Fruit fly (Drosophila melanogaster) whole organism, embryonic: ENCODE measurements around the gene CG31207.

Experiments used
- Adf1 ChIP-seq: fragments of 200-800 bp; sonication (Bioruptor generic); IDR thresholded peaks from 2 replicates; pipeline ENCODE4 v1.3.6; 2022; ENCODE audit warnings: missing biosample characterization, missing genetic modification characterization
- Atf-2 ChIP-seq: fragments of 200-800 bp; sonication (Bioruptor generic); optimal IDR thresholded peaks from 2 replicates; lab custom pipeline; 2016; ENCODE audit warnings: missing biosample characterization, missing genetic modification characterization
- B-H2 ChIP-seq: fragments of 200-800 bp; sonication (Bioruptor generic); optimal IDR thresholded peaks from 2 replicates; lab custom pipeline; 2018; ENCODE audit warnings: missing biosample characterization, mild to moderate bottlenecking, missing genetic modification characterization
- CG10209 ChIP-seq: fragments of 200-800 bp; sonication (Bioruptor generic); optimal IDR thresholded peaks from 3 replicates; lab custom pipeline; 2017; ENCODE audit warnings: missing biosample characterization, mild to moderate bottlenecking, missing genetic modification characterization, missing genetic modification reagents
- CG10321 ChIP-seq: fragments of 200-800 bp; sonication (Bioruptor generic); IDR thresholded peaks from 2 replicates; pipeline ENCODE4 v1.3.6; 2022; ENCODE audit warnings: missing biosample characterization, missing genetic modification characterization
- CG10462 ChIP-seq: fragments of 200-800 bp; sonication (Bioruptor generic); optimal IDR thresholded peaks from 2 replicates; lab custom pipeline; 2016; ENCODE audit warnings: missing biosample characterization, missing genetic modification characterization
- CG11085 ChIP-seq: fragments of 200-800 bp; sonication (Bioruptor generic); IDR thresholded peaks from 2 replicates; pipeline ENCODE4 v1.3.6; 2022; ENCODE audit warnings: missing biosample characterization, missing genetic modification characterization
- CG11696 ChIP-seq: fragments of 200-800 bp; sonication (Bioruptor generic); IDR thresholded peaks from 2 replicates; pipeline ENCODE4 v1.3.6; 2022; ENCODE audit warnings: missing biosample characterization, missing genetic modification characterization
- CG12391 ChIP-seq: fragments of 200-800 bp; sonication (Bioruptor generic); optimal IDR thresholded peaks from 3 replicates; lab custom pipeline; 2018; ENCODE audit warnings: missing biosample characterization, mild to moderate bottlenecking, missing genetic modification characterization, moderate library complexity
- CG12744 ChIP-seq: fragments of 200-800 bp; sonication (Bioruptor generic); optimal IDR thresholded peaks from 2 replicates; lab custom pipeline; 2016; ENCODE audit warnings: missing biosample characterization, missing genetic modification characterization
- CG12942 ChIP-seq: fragments of 200-800 bp; sonication (Bioruptor generic); optimal IDR thresholded peaks from 3 replicates; lab custom pipeline; 2016; ENCODE audit warnings: missing biosample characterization, missing genetic modification characterization
- CG13624 ChIP-seq: fragments of 200-800 bp; sonication (Bioruptor generic); optimal IDR thresholded peaks from 2 replicates; lab custom pipeline; 2016; ENCODE audit warnings: missing biosample characterization, missing genetic modification characterization
- CG13894 ChIP-seq: fragments of 200-800 bp; sonication (Bioruptor generic); optimal IDR thresholded peaks from 3 replicates; lab custom pipeline; 2018; ENCODE audit warnings: missing biosample characterization, mild to moderate bottlenecking, missing genetic modification characterization, moderate library complexity
- CG1602 ChIP-seq: fragments of 200-800 bp; sonication (Bioruptor generic); optimal IDR thresholded peaks from 3 replicates; lab custom pipeline; 2016; ENCODE audit warnings: missing biosample characterization, missing genetic modification characterization
- CG17385 ChIP-seq: fragments of 200-800 bp; sonication (Bioruptor generic); optimal IDR thresholded peaks from 3 replicates; lab custom pipeline; 2018; ENCODE audit warnings: missing biosample characterization, mild to moderate bottlenecking, missing genetic modification characterization
- CG17802 ChIP-seq: fragments of 200-800 bp; sonication (Bioruptor generic); optimal IDR thresholded peaks from 2 replicates; lab custom pipeline; 2018; ENCODE audit warnings: missing biosample characterization, mild to moderate bottlenecking, missing genetic modification characterization, moderate library complexity
- CG1832 ChIP-seq: fragments of 200-800 bp; sonication (Bioruptor generic); optimal IDR thresholded peaks from 2 replicates; lab custom pipeline; 2017; ENCODE audit warnings: missing biosample characterization, mild to moderate bottlenecking, missing genetic modification characterization, inconsistent platforms
- CG30431 ChIP-seq: fragments of 200-800 bp; sonication (Bioruptor generic); optimal IDR thresholded peaks from 2 replicates; lab custom pipeline; 2017; ENCODE audit warnings: missing biosample characterization, missing genetic modification characterization
- CG31224 ChIP-seq: fragments of 200-800 bp; sonication (Bioruptor generic); IDR thresholded peaks from 2 replicates; pipeline ENCODE4 v1.3.6; 2022; ENCODE audit warnings: missing biosample characterization, missing genetic modification characterization
- CG34422 ChIP-seq: fragments of 200-800 bp; sonication (Bioruptor generic); IDR thresholded peaks from 3 replicates; pipeline ENCODE4 v1.3.6; 2022; ENCODE audit warnings: missing biosample characterization, missing genetic modification characterization
- CG42726 ChIP-seq: fragments of 200-800 bp; sonication (Bioruptor generic); IDR thresholded peaks from 2 replicates; pipeline ENCODE4 v1.3.6; 2022; ENCODE audit warnings: missing biosample characterization, missing genetic modification characterization; ENCODE audit not compliant: partially characterized antibody
- CG4854 ChIP-seq: fragments of 200-800 bp; sonication (Bioruptor generic); optimal IDR thresholded peaks from 2 replicates; lab custom pipeline; 2016; ENCODE audit warnings: missing biosample characterization, missing genetic modification characterization, inconsistent platforms
- CG6765 ChIP-seq: fragments of 200-800 bp; sonication (Bioruptor generic); optimal IDR thresholded peaks from 3 replicates; lab custom pipeline; 2017; ENCODE audit warnings: missing biosample characterization, mild to moderate bottlenecking, missing genetic modification characterization
- CG8765 ChIP-seq: fragments of 200-800 bp; sonication (Bioruptor generic); IDR thresholded peaks from 2 replicates; pipeline ENCODE4 v1.3.6; 2022; ENCODE audit warnings: missing biosample characterization, missing genetic modification characterization
- Deaf1 ChIP-seq: fragments of 200-800 bp; optimal IDR thresholded peaks from 3 replicates; lab custom pipeline; 2019; ENCODE audit warnings: missing biosample characterization, mild to moderate bottlenecking, missing genetic modification characterization, moderate library complexity
- Dll ChIP-seq: fragments of 200-800 bp; sonication (Bioruptor generic); IDR thresholded peaks from 4 replicates; pipeline ENCODE4 v1.3.6; 2022; ENCODE audit warnings: missing biosample characterization, missing genetic modification characterization; ENCODE audit not compliant: partially characterized antibody
- Eip74EF ChIP-seq, 2 experiments: fragments of 200-800 bp in 1 of 2; fragments of >200 bp in 1 of 2; sonication (Bioruptor generic) in 1 of 2; optimal IDR thresholded peaks; 2 replicates each; lab custom pipeline; 2017 to 2019; ENCODE audit warnings: missing biosample characterization in 2 of 2, missing genetic modification characterization in 2 of 2, mild to moderate bottlenecking in 1 of 2, moderate library complexity in 1 of 2
- Ets65A ChIP-seq: fragments of 200-800 bp; sonication (Bioruptor generic); peaks from one replicate; lab custom pipeline; 2016; ENCODE audit warnings: missing biosample characterization, missing genetic modification characterization
- Mad ChIP-seq: fragments of 200-800 bp; sonication (Bioruptor generic); optimal IDR thresholded peaks from 2 replicates; lab custom pipeline; 2016; ENCODE audit warnings: missing biosample characterization, missing genetic modification characterization
- Six4 ChIP-seq: fragments of 200-800 bp; sonication (Bioruptor generic); optimal IDR thresholded peaks from 2 replicates; lab custom pipeline; 2016; ENCODE audit warnings: missing biosample characterization, missing genetic modification characterization
- Vsx1 ChIP-seq: fragments of 200-800 bp; sonication (Bioruptor generic); optimal IDR thresholded peaks from 2 replicates; lab custom pipeline; 2017; ENCODE audit warnings: missing biosample characterization, mild to moderate bottlenecking, missing genetic modification characterization, missing genetic modification reagents
- YL-1 ChIP-seq: fragments of 200-800 bp; sonication (Bioruptor generic); optimal IDR thresholded peaks from 3 replicates; lab custom pipeline; 2017; ENCODE audit warnings: missing biosample characterization, mild to moderate bottlenecking, missing genetic modification characterization
- bsh ChIP-seq, 2 experiments: fragments of 200-800 bp; sonication (Bioruptor generic); optimal IDR thresholded peaks; 2 replicates each; lab custom pipeline; 2017 to 2018; ENCODE audit warnings: mild to moderate bottlenecking in 2 of 2, missing biosample characterization in 2 of 2, missing genetic modification characterization in 2 of 2, moderate library complexity in 1 of 2
- dmrt99B ChIP-seq: fragments of 200-800 bp; sonication (Bioruptor generic); optimal IDR thresholded peaks from 2 replicates; lab custom pipeline; 2018; ENCODE audit warnings: missing biosample characterization, mild to moderate bottlenecking, missing genetic modification characterization, moderate library complexity
- fd96Cb ChIP-seq: fragments of 200-800 bp; sonication (Bioruptor generic); optimal IDR thresholded peaks from 2 replicates; lab custom pipeline; 2018; ENCODE audit warnings: missing biosample characterization, mild to moderate bottlenecking, missing genetic modification characterization, moderate library complexity
- h ChIP-seq: fragments of >200 bp; optimal IDR thresholded peaks from 2 replicates; lab custom pipeline; 2017
- jumu ChIP-seq: fragments of 200-800 bp; sonication (Bioruptor generic); optimal IDR thresholded peaks from 3 replicates; lab custom pipeline; 2016; ENCODE audit warnings: missing biosample characterization, missing genetic modification characterization
- ken ChIP-seq: fragments of 200-800 bp; sonication (Bioruptor generic); IDR thresholded peaks from 3 replicates; pipeline ENCODE4 v1.3.6; 2022; ENCODE audit warnings: missing biosample characterization, missing genetic modification characterization
- kni ChIP-seq: fragments of 200-800 bp; sonication (Bioruptor generic); optimal IDR thresholded peaks from 3 replicates; lab custom pipeline; 2017; ENCODE audit warnings: mild to moderate bottlenecking, missing biosample characterization, missing genetic modification reagents, missing genetic modification characterization
- lmd ChIP-seq: fragments of 200-800 bp; sonication (Bioruptor generic); IDR thresholded peaks from 2 replicates; pipeline ENCODE4 v1.3.6; 2022; ENCODE audit warnings: missing biosample characterization, missing genetic modification characterization
- mam ChIP-seq: fragments of 200-800 bp; sonication (Bioruptor generic); optimal IDR thresholded peaks from 3 replicates; lab custom pipeline; 2016; ENCODE audit warnings: missing biosample characterization, missing genetic modification characterization
- nerfin-1 ChIP-seq: fragments of 200-800 bp; sonication (Bioruptor generic); optimal IDR thresholded peaks from 3 replicates; lab custom pipeline; 2019; ENCODE audit warnings: missing biosample characterization, mild to moderate bottlenecking, missing genetic modification characterization, moderate library complexity
- otp ChIP-seq: fragments of 200-800 bp; sonication (Bioruptor generic); IDR thresholded peaks from 3 replicates; pipeline ENCODE4, ENCODE4 v1.3.6; 2022; ENCODE audit warnings: missing biosample characterization, missing genetic modification characterization
- schlank ChIP-seq: fragments of 200-800 bp; sonication (Bioruptor generic); optimal IDR thresholded peaks from 2 replicates; lab custom pipeline; 2018; ENCODE audit warnings: missing biosample characterization, mild to moderate bottlenecking, missing genetic modification characterization
- sim ChIP-seq: fragments of 200-800 bp; sonication (Bioruptor generic); IDR thresholded peaks from 2 replicates; pipeline ENCODE4 v1.3.6; 2022; ENCODE audit warnings: missing biosample characterization, missing genetic modification characterization
- tna ChIP-seq: fragments of 200-800 bp; sonication (Bioruptor generic); IDR thresholded peaks from 2 replicates; pipeline ENCODE4 v1.3.6; 2022; ENCODE audit warnings: missing biosample characterization, missing genetic modification characterization; ENCODE audit not compliant: partially characterized antibody
- twi ChIP-seq: fragments of 200-800 bp; optimal IDR thresholded peaks from 2 replicates; lab custom pipeline; 2019; ENCODE audit warnings: missing biosample characterization, mild to moderate bottlenecking, missing genetic modification characterization, moderate library complexity
- unc-4 ChIP-seq: fragments of 200-800 bp; sonication (Bioruptor generic); IDR thresholded peaks from 2 replicates; pipeline ENCODE4 v1.3.6; 2022; ENCODE audit warnings: missing biosample characterization, missing genetic modification characterization; ENCODE audit not compliant: partially characterized antibody
- vnd ChIP-seq: fragments of 200-800 bp; sonication (Bioruptor generic); IDR thresholded peaks from 3 replicates; pipeline ENCODE4 v1.3.6; 2022; ENCODE audit warnings: missing biosample characterization, missing genetic modification characterization; ENCODE audit not compliant: partially characterized antibody

Gene CG31207

DNA sequence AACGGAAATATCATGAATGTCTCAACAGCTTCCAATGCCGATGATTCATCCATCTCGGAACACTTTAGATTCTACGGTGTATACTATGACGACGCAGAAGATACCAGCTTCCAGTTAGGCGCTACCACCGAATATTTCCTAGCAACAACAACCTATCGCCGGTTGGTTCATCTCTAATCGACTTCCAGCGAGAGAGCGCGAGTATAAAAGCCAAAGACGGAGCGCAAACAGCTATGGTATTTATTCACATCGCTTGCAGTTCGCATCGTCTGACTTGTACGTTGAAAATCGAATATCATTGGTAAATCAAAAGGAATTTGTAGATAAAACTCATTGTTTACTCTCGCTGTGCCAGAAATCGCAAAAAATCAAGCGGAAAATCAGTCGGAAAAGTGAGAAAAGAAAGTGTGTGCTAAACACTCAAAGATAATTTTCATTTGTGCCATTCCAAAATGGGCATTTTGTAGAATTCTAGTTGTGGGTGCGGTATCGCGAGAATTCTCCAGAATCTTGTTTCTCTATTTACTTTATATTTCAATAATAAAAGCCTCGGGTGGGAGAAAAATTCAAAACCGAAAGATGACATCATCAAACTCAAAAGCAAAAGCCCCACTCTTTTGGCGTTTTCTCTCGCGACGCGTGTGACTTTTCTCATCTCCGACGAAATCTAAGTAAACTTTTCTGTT lies 18.3 kb upstream of the CG31207 start, which contains the start of gene AnxB9 (continued):
- TF ChIP-seq CG17802 (tag; lab: Kevin White, UChicago), result no peak
- no peak for TF ChIP-seq CG11085 (GFP tag; lab: Robert Waterston, UW)
- TF ChIP-seq sim (GFP tag; lab: Robert Waterston, UW), result no peak
- peak; percentile 78 for TF ChIP-seq CG13624 (GFP tag; lab: Kevin White, UChicago)
- TF ChIP-seq Dll (GFP tag; lab: Robert Waterston, UW), result peak; percentile 50; the same call in 1 of the 4 replicates
- peak; percentile 36; the same call in 1 of the 2 replicates for TF ChIP-seq Adf1 (GFP tag; lab: Robert Waterston, UW)
- TF ChIP-seq Vsx1 (GFP tag; lab: Kevin White, UChicago), result peak; percentile 19
- TF ChIP-seq CG12391 (tag; lab: Kevin White, UChicago), result peak; percentile 13
- TF ChIP-seq Atf-2, result no peak
- no peak; the same call in 1 of the 2 replicates for TF ChIP-seq unc-4 (GFP tag; lab: Robert Waterston, UW)
- TF ChIP-seq nerfin-1, result peak; percentile 4
- no peak for TF ChIP-seq mam (GFP tag; lab: Kevin White, UChicago)
- TF ChIP-seq Mad (GFP tag; lab: Kevin White, UChicago), result no peak
- TF ChIP-seq ken (GFP tag; lab: Robert Waterston, UW), result 0 out of 3 replicates have a peak, but pooled peaks have one; percentile 52
- peak; percentile 54; the same call in 1 of the 3 replicates for TF ChIP-seq CG34422
- TF ChIP-seq CG31224 (GFP tag; lab: Robert Waterston, UW), result no peak
- no peak for TF ChIP-seq h
- TF ChIP-seq schlank (tag; lab: Kevin White, UChicago), result peak; percentile 39
- TF ChIP-seq Deaf1 (tag; lab: Kevin White, UChicago), result peak; percentile 30
- TF ChIP-seq CG42726, result peak; percentile 77; the same call in 1 of the 2 replicates
- peak; percentile 17 for TF ChIP-seq CG4854 (GFP tag; lab: Kevin White, UChicago)
- peak; percentile 83 for TF ChIP-seq CG13894 (tag; lab: Kevin White, UChicago)
- no peak for TF ChIP-seq CG8765 (GFP tag; lab: Robert Waterston, UW)
- peak; percentile 41 for TF ChIP-seq tna (GFP tag; lab: Robert Waterston, UW)
- TF ChIP-seq B-H2 (GFP tag; lab: Kevin White, UChicago), result peak; percentile 34
- no peak for TF ChIP-seq twi
- TF ChIP-seq CG12744 (GFP tag; lab: Kevin White, UChicago), result peak; percentile 32
- no peak for TF ChIP-seq Ets65A (GFP tag; lab: Kevin White, UChicago)
- no peak for TF ChIP-seq CG30431 (GFP tag; lab: Kevin White, UChicago)
- TF ChIP-seq jumu (GFP tag; lab: Kevin White, UChicago), result no peak
- TF ChIP-seq CG1832 (GFP tag; lab: Kevin White, UChicago), result no peak
- no peak for TF ChIP-seq CG10321 (GFP tag; lab: Robert Waterston, UW)
- TF ChIP-seq bsh (GFP tag; optimal IDR thresholded peaks at IDR 0.05; lab: Kevin White, UChicago), result peak in 1 of 2 experiments; percentile 20
- no peak for TF ChIP-seq vnd (GFP tag; lab: Robert Waterston, UW)
- peak; percentile 7 for TF ChIP-seq dmrt99B (tag; lab: Kevin White, UChicago)
- no peak for TF ChIP-seq CG10209 (GFP tag; lab: Kevin White, UChicago)
- TF ChIP-seq lmd (GFP tag; lab: Robert Waterston, UW), result no peak; the same call in 1 of the 2 replicates
- no peak for TF ChIP-seq CG10462 (GFP tag; lab: Kevin White, UChicago)
- TF ChIP-seq Eip74EF (GFP tag; optimal IDR thresholded peaks at IDR 0.05; lab: Kevin White, UChicago), result peak in 1 of 2 experiments; percentile 49
- no peak for TF ChIP-seq Six4 (GFP tag; lab: Kevin White, UChicago)
- TF ChIP-seq CG12942 (GFP tag; lab: Kevin White, UChicago), result no peak
- peak; percentile 65 for TF ChIP-seq CG6765
- TF ChIP-seq fd96Cb (tag; lab: Kevin White, UChicago), result no peak
- no peak for TF ChIP-seq CG1602 (GFP tag; lab: Kevin White, UChicago)
- 0 out of 3 replicates have a peak, but pooled peaks have one; percentile 38 for TF ChIP-seq otp (GFP tag; lab: Robert Waterston, UW)
- TF ChIP-seq kni, result no peak
- no peak for TF ChIP-seq YL-1 (GFP tag; lab: Kevin White, UChicago)
- peak; percentile 55 for TF ChIP-seq CG17385 (GFP tag; lab: Kevin White, UChicago)
- peak; percentile 31; the same call in 1 of the 2 replicates for TF ChIP-seq CG11696 (GFP tag; lab: Robert Waterston, UW)
